Fruit fly (Drosophila melanogaster): ENCODE data around the gene noc.
A peak's percentile ranks its signal among the peaks of the same experiment; 100 is the strongest.

Gene noc

dm6 chr2L:14502578-14503426 lies 12.1 kb downstream of the noc start (continued):
- TF ChIP-seq Hr78 (GFP tag; optimal IDR thresholded peaks at IDR 0.05), result peak in 1 of 2 experiments; percentile 71
- peak; percentile 94 for TF ChIP-seq CG4424 (GFP tag; optimal IDR thresholded peaks at IDR 0.05)
- peak; percentile 93 for TF ChIP-seq Side (GFP tag; optimal IDR thresholded peaks at IDR 0.05)
- TF ChIP-seq shn (GFP tag; optimal IDR thresholded peaks at IDR 0.05), result peak; percentile 85
- TF ChIP-seq HLHmδ (GFP tag; optimal IDR thresholded peaks at IDR 0.05), result no peak
- no peak for TF ChIP-seq unc-4 (GFP tag; IDR thresholded peaks at IDR 0.05; ENCODE audit: partially characterized antibody)
- TF ChIP-seq CG7839 (tag; optimal IDR thresholded peaks at IDR 0.05), result peak; percentile 93
- peak; percentile 78 for TF ChIP-seq sim (GFP tag; IDR thresholded peaks at IDR 0.05)
- peak; percentile 91 for TF ChIP-seq Aef1 (GFP tag; IDR thresholded peaks at IDR 0.05)
- peak; percentile 56 for TF ChIP-seq CTCF (GFP tag; optimal IDR thresholded peaks at IDR 0.05)
- peak; percentile 91 for TF ChIP-seq al (GFP tag; IDR thresholded peaks at IDR 0.05)
- TF ChIP-seq z (GFP tag; IDR thresholded peaks at IDR 0.05), result peak; percentile 70; the same call in 1 of the 3 replicates
- no peak for TF ChIP-seq vnd (GFP tag; IDR thresholded peaks at IDR 0.05; ENCODE audit: partially characterized antibody)
- TF ChIP-seq CG16863 (GFP tag; optimal IDR thresholded peaks at IDR 0.05), result peak; percentile 91
- no peak for TF ChIP-seq Dp (GFP tag; optimal IDR thresholded peaks at IDR 0.05)
- TF ChIP-seq cg (GFP tag; optimal IDR thresholded peaks at IDR 0.05), result no peak
- peak; percentile 84 for TF ChIP-seq CG10267 (tag; optimal IDR thresholded peaks at IDR 0.05)
- TF ChIP-seq Atf-2 (GFP tag; optimal IDR thresholded peaks at IDR 0.05), result peak; percentile 91
- TF ChIP-seq CG2678 (tag; optimal IDR thresholded peaks at IDR 0.05), result peak; percentile 95
- TF ChIP-seq eve (GFP tag; optimal IDR thresholded peaks at IDR 0.05), result peak in 1 of 2 experiments; percentile 97
- peak; percentile 90 for TF ChIP-seq CG7556 (GFP tag; optimal IDR thresholded peaks at IDR 0.05)
- TF ChIP-seq tap (tag; optimal IDR thresholded peaks at IDR 0.05), result peak; percentile 92
- peak; percentile 89 for TF ChIP-seq caup (GFP tag; optimal IDR thresholded peaks at IDR 0.05; ENCODE audit: severe bottlenecking)
- peak; percentile 92 to 93 for TF ChIP-seq chif (GFP tag; optimal IDR thresholded peaks at IDR 0.05)
- peak; percentile 90 for TF ChIP-seq bcd (GFP tag; optimal IDR thresholded peaks at IDR 0.05)
- peak; percentile 88 for TF ChIP-seq sens-2 (GFP tag; IDR thresholded peaks at IDR 0.05)
- peak; percentile 87 for TF ChIP-seq da (GFP tag; optimal IDR thresholded peaks at IDR 0.05)
- 0 out of 2 replicates have a peak, but pooled peaks have one; percentile 22 for TF ChIP-seq CkIIα-i1 (GFP tag; IDR thresholded peaks at IDR 0.05)
- peak; percentile 93 for TF ChIP-seq her (GFP tag; optimal IDR thresholded peaks at IDR 0.05)
- TF ChIP-seq CG32772 (GFP tag; IDR thresholded peaks at IDR 0.05), result peak; percentile 90
- peak; percentile 40 for TF ChIP-seq B-H2 (GFP tag; optimal IDR thresholded peaks at IDR 0.05)
- peak; percentile 86 for TF ChIP-seq chn (GFP tag; optimal IDR thresholded peaks at IDR 0.05)
- TF ChIP-seq CG6765 (GFP tag; optimal IDR thresholded peaks at IDR 0.05), result peak; percentile 86
- no peak for TF ChIP-seq CG2129 (GFP tag; IDR thresholded peaks at IDR 0.05; ENCODE audit: partially characterized antibody)
- TF ChIP-seq stc (GFP tag; IDR thresholded peaks at IDR 0.05), result peak; percentile 92
- peak; percentile 87 for TF ChIP-seq HmgZ (tag; optimal IDR thresholded peaks at IDR 0.05)
- peak; percentile 91 for TF ChIP-seq Six4 (GFP tag; optimal IDR thresholded peaks at IDR 0.05)
- TF ChIP-seq D19A (tag; optimal IDR thresholded peaks at IDR 0.05), result peak; percentile 83
- TF ChIP-seq inv (GFP tag; IDR thresholded peaks at IDR 0.05; ENCODE audit: partially characterized antibody), result no peak
- peak; percentile 93 for TF ChIP-seq Atf6 (GFP tag; IDR thresholded peaks at IDR 0.05)
- peak; percentile 86 for TF ChIP-seq corto (GFP tag; optimal IDR thresholded peaks at IDR 0.05)
- TF ChIP-seq CG12391 (tag; optimal IDR thresholded peaks at IDR 0.05), result peak; percentile 91
- peak; percentile 95 for TF ChIP-seq CG34422 (GFP tag; IDR thresholded peaks at IDR 0.05)
- peak; percentile 91 for TF ChIP-seq NC2α (GFP tag; optimal IDR thresholded peaks at IDR 0.05)
- TF ChIP-seq Antp (GFP tag; optimal IDR thresholded peaks at IDR 0.05), result peak; percentile 92
- TF ChIP-seq hth (optimal IDR thresholded peaks at IDR 0.05), result no peak
- peak; percentile 82 for TF ChIP-seq gcm (GFP tag; optimal IDR thresholded peaks at IDR 0.05)
- TF ChIP-seq Doc3 (GFP tag; IDR thresholded peaks at IDR 0.05; ENCODE audit: partially characterized antibody), result no peak
- TF ChIP-seq CG8478 (optimal IDR thresholded peaks at IDR 0.05), result no peak

Measured in whole organism, embryonic.